Fruit fly (Drosophila melanogaster): ENCODE data around the gene CG9970.

- no peak for TF ChIP-seq CG8478 (optimal IDR thresholded peaks at IDR 0.05)
- no peak for TF ChIP-seq CTCF (optimal IDR thresholded peaks at IDR 0.05)
These were observed 36.7 kb downstream of the CG9970 start for dm6 chr3L:2879827-2880131.

All from S2 (cell line).